Fruit fly (Drosophila melanogaster): ENCODE measurements around the gene bbx.

DNA sequence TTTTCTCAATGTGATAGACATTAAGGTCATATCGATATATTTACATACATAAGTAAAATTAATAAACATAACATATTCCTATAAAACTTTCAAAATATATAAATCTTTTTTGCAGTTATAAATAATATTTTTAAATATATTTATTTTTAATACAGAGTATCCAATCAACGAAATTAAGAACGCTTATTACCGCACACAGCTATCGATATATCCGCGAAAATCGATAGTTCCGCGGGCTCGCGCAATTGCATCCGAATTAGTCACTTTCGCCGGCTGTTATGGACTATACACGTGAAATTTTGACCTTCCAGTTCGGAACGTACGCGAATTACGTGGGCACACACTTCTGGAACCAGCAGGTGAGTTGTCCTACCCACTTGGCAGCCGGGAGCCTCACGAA is 25.9 kb downstream of the bbx start, which contains the start of gene mst:
- no peak for TF ChIP-seq lola (GFP tag; optimal IDR thresholded peaks at IDR 0.05)
- TF ChIP-seq dl (GFP tag; optimal IDR thresholded peaks at IDR 0.05; ENCODE audit: insufficient read depth in 1 of 2, partially characterized antibody in 2 of 2) = no peak
- TF ChIP-seq Vsx2 (GFP tag; optimal IDR thresholded peaks at IDR 0.05; ENCODE audit: partially characterized antibody) = no peak
- TF ChIP-seq usp (GFP tag; optimal IDR thresholded peaks at IDR 0.05) = no peak
- no peak for TF ChIP-seq jim (GFP tag; optimal IDR thresholded peaks at IDR 0.05)
- no peak for TF ChIP-seq pan (optimal IDR thresholded peaks at IDR 0.05)
- TF ChIP-seq OdsH (GFP tag; optimal IDR thresholded peaks at IDR 0.05) = no peak

Data from whole organism, wandering third instar larva.